Fruit fly (Drosophila melanogaster): ENCODE measurements around the gene CG12684.

The CG12684 gene

DNA sequence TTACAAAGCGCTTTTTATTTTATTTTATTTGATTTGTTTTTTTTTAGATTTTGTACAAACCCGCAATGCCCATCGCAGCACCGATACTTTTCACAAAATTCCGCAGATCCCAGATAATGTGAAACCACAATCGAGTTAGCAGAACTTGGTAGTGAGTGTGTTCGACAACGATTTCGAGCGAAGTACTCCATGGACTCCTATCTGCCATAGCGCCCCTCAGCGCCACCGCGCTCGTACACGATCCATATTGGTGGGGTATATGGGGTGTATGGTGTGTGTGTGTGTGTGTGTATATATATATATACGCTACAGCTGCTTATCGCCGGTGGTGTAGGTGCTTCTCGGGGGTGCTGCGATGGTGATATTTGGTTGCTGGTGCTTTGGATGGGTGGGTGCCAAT is 40.7 kb upstream of the CG12684 start (continued):
- TF ChIP-seq Gug (GFP tag; IDR thresholded peaks at IDR 0.05) (no peak), MTF-1 (GFP tag; optimal IDR thresholded peaks at IDR 0.05; ENCODE audit: borderline replicate concordance) (no peak), Mes4 (GFP tag; optimal IDR thresholded peaks at IDR 0.05) (no peak), CG8765 (GFP tag; IDR thresholded peaks at IDR 0.05) (no peak), ab (GFP tag; optimal IDR thresholded peaks at IDR 0.05) (no peak), Kr (GFP tag; optimal IDR thresholded peaks at IDR 0.05) (no peak), Myb (GFP tag; optimal IDR thresholded peaks at IDR 0.05) (no peak), CG17829 (tag; optimal IDR thresholded peaks at IDR 0.05) (no peak), Hr39 (optimal IDR thresholded peaks at IDR 0.05) (no peak), HHEX (GFP tag; optimal IDR thresholded peaks at IDR 0.05) (no peak), salm (tag; optimal IDR thresholded peaks at IDR 0.05) (no peak), CG32767 (GFP tag; IDR thresholded peaks at IDR 0.05) (no peak), exex (tag; optimal IDR thresholded peaks at IDR 0.05) (peak; percentile 66), CG2875 (GFP tag; optimal IDR thresholded peaks at IDR 0.05) (no peak), crol (GFP tag; IDR thresholded peaks at IDR 0.05) (peak; percentile 67; the same call in 1 of the 2 replicates), HLH3B (GFP tag; IDR thresholded peaks at IDR 0.05) (no peak), gt (GFP tag; IDR thresholded peaks at IDR 0.05) (no peak), unc-4 (GFP tag; IDR thresholded peaks at IDR 0.05; ENCODE audit: partially characterized antibody) (no peak), hbn (GFP tag; IDR thresholded peaks at IDR 0.05; ENCODE audit: partially characterized antibody) (no peak), az2 (GFP tag; optimal IDR thresholded peaks at IDR 0.05) (no peak), CG12104 (GFP tag; optimal IDR thresholded peaks at IDR 0.05) (no peak), caup (GFP tag; optimal IDR thresholded peaks at IDR 0.05; ENCODE audit: severe bottlenecking) (peak; percentile 38), CG17568 (GFP tag; optimal IDR thresholded peaks at IDR 0.05) (no peak), CG4617 (GFP tag; optimal IDR thresholded peaks at IDR 0.05; ENCODE audit: borderline replicate concordance) (no peak), Deaf1 (tag; optimal IDR thresholded peaks at IDR 0.05) (peak; percentile 24), CG8290 (GFP tag; optimal IDR thresholded peaks at IDR 0.05) (no peak), CG8290 (tag; optimal IDR thresholded peaks at IDR 0.05) (peak in 1 of 2 experiments; percentile 32), CG7556 (GFP tag; optimal IDR thresholded peaks at IDR 0.05) (no peak), HmgZ (tag; optimal IDR thresholded peaks at IDR 0.05) (peak; percentile 20), Taf1 (GFP tag; IDR thresholded peaks at IDR 0.05) (no peak), CG7745 (tag; optimal IDR thresholded peaks at IDR 0.05) (no peak), CG30403 (GFP tag; optimal IDR thresholded peaks at IDR 0.05) (no peak), Med (GFP tag) (peak; percentile 40), CG10147 (GFP tag; optimal IDR thresholded peaks at IDR 0.05) (no peak), Xrp1 (GFP tag; IDR thresholded peaks at IDR 0.05) (no peak), tio (GFP tag; optimal IDR thresholded peaks at IDR 0.05) (no peak), Six4 (GFP tag; optimal IDR thresholded peaks at IDR 0.05) (no peak)

DNA sequence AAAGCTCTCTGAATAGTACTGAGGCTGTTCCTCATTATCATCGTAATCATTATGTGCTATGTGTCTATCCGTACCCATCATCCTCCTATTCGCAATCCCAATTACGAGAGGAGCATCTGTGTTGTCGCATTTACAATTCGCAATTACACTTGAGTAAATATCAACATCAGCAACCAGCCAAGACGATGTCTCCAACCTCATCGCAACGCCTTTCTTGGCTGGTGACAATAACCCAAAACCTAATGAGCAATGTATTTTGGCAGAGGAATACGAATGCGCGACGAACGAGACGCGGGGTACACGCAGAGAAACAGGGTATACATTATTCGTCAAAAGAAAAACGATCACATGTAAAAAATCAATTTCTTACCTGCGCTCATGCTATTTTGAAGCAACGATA is 38.8 kb upstream of the CG12684 start:
- TF ChIP-seq Bteb2 (GFP tag; optimal IDR thresholded peaks at IDR 0.05) (no peak), bcd (GFP tag; optimal IDR thresholded peaks at IDR 0.05) (peak; percentile 27), CG2120 (GFP tag; optimal IDR thresholded peaks at IDR 0.05) (peak; percentile 64), gce (GFP tag; IDR thresholded peaks at IDR 0.05) (no peak), Awh (GFP tag; IDR thresholded peaks at IDR 0.05) (no peak; the same call in 1 of the 2 replicates), Blimp-1 (GFP tag; optimal IDR thresholded peaks at IDR 0.05) (no peak), dmrt99B (tag; optimal IDR thresholded peaks at IDR 0.05) (peak; percentile 17), B-H2 (GFP tag; optimal IDR thresholded peaks at IDR 0.05) (peak; percentile 48), Fer2 (tag; optimal IDR thresholded peaks at IDR 0.05) (no peak), eyg (GFP tag; optimal IDR thresholded peaks at IDR 0.05) (peak; percentile 18), gro (GFP tag; optimal IDR thresholded peaks at IDR 0.05) (peak; percentile 48), ro (GFP tag; IDR thresholded peaks at IDR 0.05) (no peak), B-H1 (GFP tag; IDR thresholded peaks at IDR 0.05) (no peak), GATAe (GFP tag; conservative IDR thresholded peaks at IDR 0.05) (no peak), H2.0 (GFP tag; IDR thresholded peaks at IDR 0.05) (no peak), CG2116 (GFP tag; optimal IDR thresholded peaks at IDR 0.05) (no peak), CG6689 (GFP tag; IDR thresholded peaks at IDR 0.05) (no peak), Jarid2 (GFP tag; optimal IDR thresholded peaks at IDR 0.05) (no peak)

Data from whole organism, embryonic.